Fruit fly (Drosophila melanogaster) whole organism, larva: ENCODE data around the gene Surf6.

ENCODE experiments used
- noc ChIP-seq: fragments of 200-800 bp; sonication (Bioruptor generic); optimal IDR thresholded peaks from 3 replicates; lab custom pipeline; 2019; ENCODE audit warnings: missing biosample characterization, mild to moderate bottlenecking, missing genetic modification characterization, moderate library complexity

Gene Surf6

dm6 chr3R:19904865-19905373, at the start of gene Surf6, which contains the start of gene RhoGAP92B:
TSS of gene Surf6 (minus strand) at chr3R:19904868.
TSS of gene RhoGAP92B (plus strand) at chr3R:19905164.
- peak; percentile 75 for TF ChIP-seq noc (tag; lab: Kevin White, UChicago)

dm6 chr3R:19948143-19948542, 43.5 kb upstream of the Surf6 start, which contains the start of gene CG4783:
TSS of gene CG4783 (plus strand) at chr3R:19948443.
- TF ChIP-seq noc (tag; lab: Kevin White, UChicago), result no peak

- no peak for TF ChIP-seq noc (tag; lab: Kevin White, UChicago)
Measured at dm6 chr3R:19942312-19942711, 37.6 kb upstream of the Surf6 start, which contains the start of gene CG46042. TSS of gene CG46042 (minus strand) at chr3R:19942412.

dm6 chr3R:19938941-19939587, 34.4 kb upstream of the Surf6 start:
- TF ChIP-seq noc (tag; lab: Kevin White, UChicago), result no peak

dm6 chr3R:19935777-19936125, 31.1 kb upstream of the Surf6 start:
- TF ChIP-seq noc (tag; lab: Kevin White, UChicago), result no peak

dm6 chr3R:19934840-19935776, 30.4 kb upstream of the Surf6 start, which contains the start of gene mira:
TSS of gene mira (minus strand) at chr3R:19935120.
- TF ChIP-seq noc (tag; lab: Kevin White, UChicago), result no peak

- no peak for TF ChIP-seq noc (tag; lab: Kevin White, UChicago)
Measured at dm6 chr3R:19932169-19932568, 27.5 kb upstream of the Surf6 start.

dm6 chr3R:19930913-19931706, 26.4 kb upstream of the Surf6 start:
- TF ChIP-seq noc (tag; lab: Kevin White, UChicago), result no peak

dm6 chr3R:19928544-19928943, 23.9 kb upstream of the Surf6 start, which contains the start of gene CG4459:
TSS of gene CG4459 (minus strand) at chr3R:19928644.
- no peak for TF ChIP-seq noc (tag; lab: Kevin White, UChicago)

- TF ChIP-seq noc (tag; lab: Kevin White, UChicago), result no peak
Measured at dm6 chr3R:19925271-19925670, 20.6 kb upstream of the Surf6 start, which contains the start of gene CG4462. TSS of gene CG4462 (minus strand) at chr3R:19925371.

dm6 chr3R:19924331-19924730, 19.7 kb upstream of the Surf6 start:
- TF ChIP-seq noc (tag; lab: Kevin White, UChicago), result peak; percentile 65

- TF ChIP-seq noc (tag; lab: Kevin White, UChicago), result no peak
Measured at dm6 chr3R:19918207-19918606, 13.5 kb upstream of the Surf6 start, which contains the start of gene CG4770. TSS of gene CG4770 (plus strand) at chr3R:19918507.

- TF ChIP-seq noc (tag; lab: Kevin White, UChicago), result no peak
Measured at dm6 chr3R:19917739-19918138, 13.1 kb upstream of the Surf6 start, which contains the start of gene CG4465. TSS of gene CG4465 (minus strand) at chr3R:19917839.

- TF ChIP-seq noc (tag; lab: Kevin White, UChicago), result no peak
Measured at dm6 chr3R:19915312-19915711, 10.6 kb upstream of the Surf6 start, which contains the start of the genes Xport-A and Xport-B. TSS of gene Xport-A (minus strand) at chr3R:19915412. TSS of gene Xport-B (minus strand) at chr3R:19915412.

- no peak for TF ChIP-seq noc (tag; lab: Kevin White, UChicago)
Measured at dm6 chr3R:19911030-19911429, 6.4 kb upstream of the Surf6 start.
